Worm (Caenorhabditis elegans) whole organism, L1 larva: Measurements from ENCODE around the gene acl-2.

Experiments
- C16A3.4 ChIP-seq: fragments of 150-350 bp; optimal IDR thresholded peaks from 2 replicates; lab custom pipeline; 2014; ENCODE audit warnings: missing biosample characterization, missing genetic modification characterization
- Y116A8C.19 ChIP-seq: sonication (generic microtip); optimal IDR thresholded peaks from 2 replicates; lab custom pipeline; 2016; ENCODE audit warnings: missing compliant biosample characterization, missing genetic modification characterization, borderline replicate concordance
- aha-1 ChIP-seq: fragments of 150-350 bp; optimal IDR thresholded peaks from 2 replicates; lab custom pipeline; 2014; ENCODE audit warnings: missing biosample characterization, missing genetic modification characterization
- alr-1 ChIP-seq: fragments of 200-800 bp; sonication (Bioruptor generic); optimal IDR thresholded peaks from 2 replicates; lab custom pipeline; 2018; ENCODE audit warnings: borderline replicate concordance, mild to moderate bottlenecking, missing genetic modification characterization, missing compliant biosample characterization
- blmp-1 ChIP-seq: fragments of 150-350 bp; optimal IDR thresholded peaks from 2 replicates; lab custom pipeline; 2014; ENCODE audit warnings: missing biosample characterization, missing genetic modification characterization
- ceh-63 ChIP-seq: fragments of 200-800 bp; sonication (Bioruptor generic); optimal IDR thresholded peaks from 2 replicates; lab custom pipeline; 2018; ENCODE audit warnings: mild to moderate bottlenecking, missing genetic modification characterization, missing compliant biosample characterization
- ceh-8 ChIP-seq: fragments of 200-800 bp; sonication (Bioruptor generic); optimal IDR thresholded peaks from 2 replicates; lab custom pipeline; 2018; ENCODE audit warnings: mild to moderate bottlenecking, missing genetic modification characterization, moderate library complexity, missing compliant biosample characterization
- ceh-82 ChIP-seq, 3 experiments: fragments of 150-350 bp in 1 of 3; sonication (generic microtip) in 2 of 3; optimal IDR thresholded peaks; 2 replicates each; lab custom pipeline; 2014 to 2017; ENCODE audit warnings: missing biosample characterization in 3 of 3, missing genetic modification characterization in 3 of 3
- ceh-90 ChIP-seq: sonication (generic microtip); optimal IDR thresholded peaks from 2 replicates; lab custom pipeline; 2016; ENCODE audit warnings: missing genetic modification characterization, missing compliant biosample characterization
- dpl-1 ChIP-seq, 3 experiments: fragments of 150-350 bp in 2 of 3; sonication (generic microtip) in 1 of 3; optimal IDR thresholded peaks; 2 replicates each; lab custom pipeline; 2014 to 2017; ENCODE audit warnings: missing biosample characterization in 3 of 3, missing genetic modification characterization in 3 of 3, missing genetic modification reagents in 3 of 3
- dsc-1 ChIP-seq: sonication (generic microtip); optimal IDR thresholded peaks from 2 replicates; lab custom pipeline; 2016; ENCODE audit warnings: mild to moderate bottlenecking, missing genetic modification characterization, missing compliant biosample characterization
- efl-1 ChIP-seq, 4 experiments: fragments of 150-350 bp; optimal IDR thresholded peaks in 3 of 4; peaks in 1 of 4; 1 replicate in 1 of 4; 2 replicates in 3 of 4; lab custom pipeline; 2014; ENCODE audit warnings: missing biosample characterization in 2 of 4, missing genetic modification characterization in 2 of 4, missing genetic modification reagents in 2 of 4
- egl-13 ChIP-seq: sonication (generic microtip); optimal IDR thresholded peaks from 2 replicates; lab custom pipeline; 2016; ENCODE audit warnings: missing genotype, missing genetic modification reagents, missing genetic modification characterization, missing compliant biosample characterization
- elt-2 ChIP-seq: sonication (generic microtip); optimal IDR thresholded peaks from 2 replicates; lab custom pipeline; 2016; ENCODE audit warnings: missing genetic modification characterization, mild to moderate bottlenecking, inconsistent platforms, missing compliant biosample characterization, missing genetic modification reagents
- elt-3 ChIP-seq, 6 experiments: fragments of 150-350 bp in 1 of 6; sonication (generic microtip); optimal IDR thresholded peaks; 2 replicates each; lab custom pipeline; 2017 to 2018; ENCODE audit warnings: missing biosample characterization in 6 of 6, missing genetic modification characterization in 6 of 6, inconsistent platforms in 1 of 6
- ets-5 ChIP-seq: fragments of 200-800 bp; sonication (Bioruptor generic); IDR thresholded peaks from 2 replicates; pipeline ENCODE4 v1.3.6; 2022; ENCODE audit warnings: missing genetic modification characterization, missing compliant biosample characterization
- fos-1 ChIP-seq: fragments of 150-350 bp; optimal IDR thresholded peaks from 2 replicates; lab custom pipeline; 2014; ENCODE audit warnings: missing biosample characterization, missing genetic modification characterization
- grh-1 ChIP-seq: fragments of 200-800 bp; sonication (Bioruptor generic); IDR thresholded peaks from 2 replicates; pipeline ENCODE4 v1.3.6; 2022; ENCODE audit warnings: missing genetic modification reagents, missing genetic modification characterization, missing compliant biosample characterization
- hlh-17 ChIP-seq: fragments of 200-800 bp; sonication (Bioruptor generic); optimal IDR thresholded peaks from 2 replicates; lab custom pipeline; 2018; ENCODE audit warnings: missing genetic modification characterization, mild to moderate bottlenecking, missing compliant biosample characterization, moderate library complexity, borderline replicate concordance
- irx-1 ChIP-seq: sonication (generic microtip); optimal IDR thresholded peaks from 2 replicates; lab custom pipeline; 2016; ENCODE audit warnings: missing genetic modification characterization, missing compliant biosample characterization
- isw-1 ChIP-seq: fragments of 200-800 bp; sonication (Bioruptor generic); IDR thresholded peaks from 2 replicates; pipeline ENCODE4 v1.3.6; 2022; ENCODE audit warnings: missing genetic modification characterization, missing compliant biosample characterization
- lin-13 ChIP-seq: fragments of 150-350 bp; optimal IDR thresholded peaks from 2 replicates; lab custom pipeline; 2014; ENCODE audit warnings: missing biosample characterization, missing genetic modification reagents, missing genetic modification characterization
- lin-14 ChIP-seq: fragments of 200-800 bp; sonication (Bioruptor generic); optimal IDR thresholded peaks from 2 replicates; lab custom pipeline; 2018; ENCODE audit warnings: mild to moderate bottlenecking, missing genetic modification characterization, moderate library complexity, missing compliant biosample characterization
- lin-15B ChIP-seq: fragments of 150-350 bp; sonication (generic microtip); optimal IDR thresholded peaks from 3 replicates; lab custom pipeline; 2014; ENCODE audit warnings: missing biosample characterization, missing genetic modification characterization
- lin-35 ChIP-seq, 2 experiments: fragments of 150-350 bp; optimal IDR thresholded peaks; 2 replicates each; lab custom pipeline; 2014; ENCODE audit warnings: missing biosample characterization in 2 of 2, missing genetic modification characterization in 2 of 2, missing genetic modification reagents in 2 of 2
- lin-39 ChIP-seq: fragments of 150-350 bp; optimal IDR thresholded peaks from 2 replicates; lab custom pipeline; 2014; ENCODE audit warnings: missing biosample characterization, missing genetic modification reagents, missing genetic modification characterization
- lir-3 ChIP-seq: sonication (generic microtip); optimal IDR thresholded peaks from 2 replicates; lab custom pipeline; 2016; ENCODE audit warnings: mild to moderate bottlenecking, missing genetic modification characterization, moderate library complexity, missing compliant biosample characterization; ENCODE audit not compliant: poor library complexity
- lsy-2 ChIP-seq, 2 experiments: fragments of 150-350 bp; optimal IDR thresholded peaks; 2 replicates each; lab custom pipeline; 2014; ENCODE audit warnings: missing biosample characterization in 2 of 2, missing genetic modification characterization in 2 of 2
- mep-1 ChIP-seq: fragments of 150-350 bp; optimal IDR thresholded peaks from 2 replicates; lab custom pipeline; 2014; ENCODE audit warnings: missing biosample characterization, missing genetic modification characterization
- nhr-12 ChIP-seq: sonication (generic microtip); optimal IDR thresholded peaks from 2 replicates; lab custom pipeline; 2017; ENCODE audit warnings: missing biosample characterization, missing genetic modification characterization
- nhr-19 ChIP-seq: fragments of 200-800 bp; sonication (Bioruptor generic); conservative IDR thresholded peaks from 2 replicates; pipeline ENCODE4 v1.3.6; 2022; ENCODE audit warnings: missing genetic modification characterization, missing compliant biosample characterization
- nhr-20 ChIP-seq: sonication (generic microtip); optimal IDR thresholded peaks from 2 replicates; lab custom pipeline; 2016; ENCODE audit warnings: mild to moderate bottlenecking, missing genetic modification characterization, missing compliant biosample characterization
- nhr-237 ChIP-seq: fragments of 150-350 bp; optimal IDR thresholded peaks from 2 replicates; lab custom pipeline; 2014; ENCODE audit warnings: missing biosample characterization, missing genetic modification characterization
- nhr-47 ChIP-seq: sonication (generic microtip); optimal IDR thresholded peaks from 2 replicates; lab custom pipeline; 2016; ENCODE audit warnings: mild to moderate bottlenecking, missing genetic modification characterization, moderate library complexity, missing compliant biosample characterization
- nhr-71 ChIP-seq: sonication (generic microtip); optimal IDR thresholded peaks from 2 replicates; lab custom pipeline; 2016; ENCODE audit warnings: mild to moderate bottlenecking, missing genetic modification characterization, moderate library complexity, missing compliant biosample characterization
- nhr-76 ChIP-seq: sonication (generic microtip); optimal IDR thresholded peaks from 2 replicates; lab custom pipeline; 2017; ENCODE audit warnings: missing biosample characterization, missing genetic modification characterization
- nhr-85 ChIP-seq: sonication (generic microtip); peaks from one replicate; lab custom pipeline; 2016; ENCODE audit warnings: missing genetic modification characterization, inconsistent platforms, missing compliant biosample characterization
- nhr-90 ChIP-seq: sonication (generic microtip); optimal IDR thresholded peaks from 2 replicates; lab custom pipeline; 2016; ENCODE audit warnings: mild to moderate bottlenecking, missing genetic modification characterization, missing compliant biosample characterization; ENCODE audit not compliant: poor library complexity
- pag-3 ChIP-seq: sonication (generic microtip); optimal IDR thresholded peaks from 2 replicates; lab custom pipeline; 2017; ENCODE audit warnings: missing genetic modification characterization, mild to moderate bottlenecking, missing compliant biosample characterization, antibody characterized with exemption, borderline replicate concordance; ENCODE audit not compliant: insufficient read depth
- pax-3 ChIP-seq: fragments of 200-800 bp; sonication (Bioruptor generic); optimal IDR thresholded peaks from 2 replicates; lab custom pipeline; 2018; ENCODE audit warnings: mild to moderate bottlenecking, missing genetic modification characterization, moderate library complexity, missing compliant biosample characterization
- pqm-1 ChIP-seq: sonication (generic microtip); optimal IDR thresholded peaks from 3 replicates; lab custom pipeline; 2017; ENCODE audit warnings: missing biosample characterization, missing genetic modification characterization
- rnt-1 ChIP-seq: sonication (generic microtip); optimal IDR thresholded peaks from 2 replicates; lab custom pipeline; 2016; ENCODE audit warnings: mild to moderate bottlenecking, missing genetic modification characterization, moderate library complexity, missing compliant biosample characterization
- snpc-4 ChIP-seq: fragments of 150-350 bp; optimal IDR thresholded peaks from 2 replicates; lab custom pipeline; 2014; ENCODE audit warnings: missing biosample characterization, missing genetic modification characterization
- sox-4 ChIP-seq: sonication (generic microtip); optimal IDR thresholded peaks from 2 replicates; lab custom pipeline; 2016; ENCODE audit warnings: missing genetic modification characterization, missing compliant biosample characterization
- swsn-7 ChIP-seq: sonication (generic microtip); optimal IDR thresholded peaks from 2 replicates; lab custom pipeline; 2016; ENCODE audit warnings: missing genetic modification characterization, missing compliant biosample characterization
- tbx-2 ChIP-seq: sonication (generic microtip); optimal IDR thresholded peaks from 2 replicates; lab custom pipeline; 2016; ENCODE audit warnings: missing genetic modification characterization, missing compliant biosample characterization
- tlp-1 ChIP-seq: fragments of 150-350 bp; optimal IDR thresholded peaks from 2 replicates; lab custom pipeline; 2014; ENCODE audit warnings: missing biosample characterization, missing genetic modification characterization
- unc-130 ChIP-seq: fragments of 150-350 bp; optimal IDR thresholded peaks from 2 replicates; lab custom pipeline; 2017; ENCODE audit warnings: missing biosample characterization, missing genetic modification characterization, inconsistent platforms
- unc-62 ChIP-seq: fragments of 150-350 bp; optimal IDR thresholded peaks from 2 replicates; lab custom pipeline; 2014; ENCODE audit warnings: missing biosample characterization, missing genetic modification reagents, missing genetic modification characterization
- unc-86 ChIP-seq: sonication (generic microtip); optimal IDR thresholded peaks from 2 replicates; lab custom pipeline; 2016; ENCODE audit warnings: missing genetic modification characterization, missing compliant biosample characterization
- unc-98 ChIP-seq: fragments of 200-800 bp; sonication (Bioruptor generic); IDR thresholded peaks from 2 replicates; pipeline ENCODE4 v1.3.6; 2022; ENCODE audit warnings: missing genetic modification characterization, missing compliant biosample characterization
- xbp-1 ChIP-seq: sonication (generic microtip); optimal IDR thresholded peaks from 2 replicates; lab custom pipeline; 2016; ENCODE audit warnings: missing genetic modification characterization, missing compliant biosample characterization
- zag-1 ChIP-seq: fragments of 150-350 bp; optimal IDR thresholded peaks from 2 replicates; lab custom pipeline; 2014; ENCODE audit warnings: missing biosample characterization, missing genetic modification characterization

The acl-2 gene

ce11 chrV:10002720-10003119, 28.2 kb downstream of the acl-2 start:
- TF ChIP-seq dsc-1 (tag; lab: Kevin White, UChicago) (no peak), C16A3.4 (no peak), nhr-85 (tag; lab: Kevin White, UChicago) (peak; percentile 69), sox-4 (tag; lab: Kevin White, UChicago) (no peak), ets-5 (no peak), dpl-1 (GFP tag; optimal IDR thresholded peaks at IDR 0.05; lab: Kevin White, UChicago) (no peak), rnt-1 (tag; lab: Kevin White, UChicago) (no peak), pax-3 (tag; lab: Kevin White, UChicago) (no peak), lin-35 (GFP tag; optimal IDR thresholded peaks at IDR 0.05; lab: Kevin White, UChicago) (peak in 1 of 2 experiments; percentile 33), nhr-12 (tag; lab: Kevin White, UChicago) (no peak), lin-14 (GFP tag; lab: Kevin White, UChicago) (peak; percentile 70), snpc-4 (no peak), isw-1 (GFP tag; lab: Robert Waterston, UW) (no peak), tbx-2 (tag; lab: Kevin White, UChicago) (no peak), zag-1 (tag; lab: Kevin White, UChicago) (no peak), unc-98 (GFP tag; lab: Robert Waterston, UW) (no peak), nhr-20 (tag; lab: Kevin White, UChicago) (peak; percentile 25), irx-1 (tag; lab: Kevin White, UChicago) (no peak), grh-1 (peak; percentile 68), lin-15B (tag; lab: Kevin White, UChicago) (no peak), nhr-47 (tag; lab: Kevin White, UChicago) (no peak), mep-1 (tag; lab: Kevin White, UChicago) (peak; percentile 31), lir-3 (tag; lab: Kevin White, UChicago) (no peak), ceh-90 (tag; lab: Kevin White, UChicago) (no peak), unc-86 (tag; lab: Kevin White, UChicago) (no peak), nhr-76 (tag; lab: Kevin White, UChicago) (no peak), efl-1 (optimal IDR thresholded peaks at IDR 0.05; lab: Kevin White, UChicago) (no peak), efl-1 (GFP tag; optimal IDR thresholded peaks at IDR 0.05 in 1 of 2; lab: Kevin White, UChicago) (no peak), Y116A8C.19 (no peak), tlp-1 (tag; lab: Kevin White, UChicago) (no peak), elt-3 (tag; optimal IDR thresholded peaks at IDR 0.05; lab: Kevin White, UChicago) (peak in 1 of 6 experiments; percentile 16), alr-1 (tag; lab: Kevin White, UChicago) (no peak), lin-39 (no peak), nhr-71 (tag; lab: Kevin White, UChicago) (no peak), ceh-8 (GFP tag; lab: Kevin White, UChicago) (no peak), egl-13 (tag; lab: Kevin White, UChicago) (no peak), lsy-2 (tag; optimal IDR thresholded peaks at IDR 0.05; lab: Kevin White, UChicago) (no peak), elt-2 (tag; lab: Kevin White, UChicago) (no peak), swsn-7 (tag; lab: Kevin White, UChicago) (no peak), nhr-90 (tag; lab: Kevin White, UChicago) (no peak), hlh-17 (GFP tag; lab: Kevin White, UChicago) (no peak), unc-130 (tag; lab: Kevin White, UChicago) (no peak), xbp-1 (tag; lab: Kevin White, UChicago) (peak; percentile 44), ceh-63 (GFP tag; lab: Kevin White, UChicago) (no peak), pqm-1 (no peak), nhr-237 (tag; lab: Kevin White, UChicago) (no peak), ceh-82 (tag; optimal IDR thresholded peaks at IDR 0.05; lab: Kevin White, UChicago) (no peak), aha-1 (tag; lab: Kevin White, UChicago) (no peak), lin-13 (GFP tag; lab: Kevin White, UChicago) (no peak), fos-1 (tag; lab: Kevin White, UChicago) (no peak), pag-3 (no peak), unc-62 (GFP tag; lab: Kevin White, UChicago) (no peak), blmp-1 (tag; lab: Kevin White, UChicago) (peak; percentile 78), nhr-19 (GFP tag; lab: Robert Waterston, UW) (no peak)
